Worm (Caenorhabditis elegans) whole organism, midembryonic: ENCODE data around the gene nsy-7.
"Not testable (repeated sequence)": the region's sequence is repeated elsewhere in the genome, so short reads cannot be mapped to it uniquely, and the experiment has no call there.

Experiments
- T22C8.4 ChIP-seq: fragments of 200-800 bp; sonication (Bioruptor generic); IDR thresholded peaks from 2 replicates; pipeline ENCODE4 v1.3.6; 2022; ENCODE audit warnings: missing genetic modification characterization, missing compliant biosample characterization
- cog-1 ChIP-seq: sonication (generic microtip); optimal IDR thresholded peaks from 2 replicates; lab custom pipeline; 2016; ENCODE audit warnings: missing genetic modification characterization, missing compliant biosample characterization
- flt-1 ChIP-seq: fragments of 200-800 bp; sonication (Bioruptor generic); IDR thresholded peaks from 2 replicates; pipeline ENCODE4 v1.3.6; 2022; ENCODE audit warnings: missing genetic modification characterization, missing compliant biosample characterization
- klf-2 ChIP-seq: fragments of 200-800 bp; sonication (Bioruptor generic); conservative IDR thresholded peaks from 2 replicates; pipeline ENCODE4 v1.3.6; 2022; ENCODE audit warnings: missing genetic modification reagents, missing genetic modification characterization, missing compliant biosample characterization
- med-1 ChIP-seq: sonication (generic microtip); optimal IDR thresholded peaks from 2 replicates; lab custom pipeline; 2017; ENCODE audit warnings: missing genetic modification characterization, mild to moderate bottlenecking, missing compliant biosample characterization, antibody characterized with exemption, missing genetic modification reagents; ENCODE audit not compliant: insufficient read depth
- ref-1 ChIP-seq: fragments of 200-800 bp; sonication (Bioruptor generic); conservative IDR thresholded peaks from 2 replicates; pipeline ENCODE4 v1.3.6; 2022; ENCODE audit warnings: missing genetic modification reagents, missing genetic modification characterization, missing compliant biosample characterization
- tab-1 ChIP-seq: fragments of 200-800 bp; sonication (Bioruptor generic); IDR thresholded peaks from 2 replicates; pipeline ENCODE4 v1.3.6; 2022; ENCODE audit warnings: missing genetic modification characterization, missing compliant biosample characterization
- ztf-23 ChIP-seq: fragments of 200-800 bp; sonication (Bioruptor generic); IDR thresholded peaks from 2 replicates; pipeline ENCODE4 v1.3.6; 2022; ENCODE audit warnings: missing genetic modification reagents, missing genetic modification characterization, missing compliant biosample characterization
- ztf-29 ChIP-seq: fragments of 200-800 bp; sonication (Bioruptor generic); IDR thresholded peaks from 2 replicates; pipeline ENCODE4 v1.3.6; 2022; ENCODE audit warnings: missing genetic modification reagents, missing genetic modification characterization, missing compliant biosample characterization

Gene nsy-7

ce11 chrIV:8086552-8086951 is at the start of gene nsy-7:
TSS of gene nsy-7 (minus strand) at chrIV:8086652.
- no peak for TF ChIP-seq klf-2 (GFP tag; lab: Robert Waterston, UW)

- TF ChIP-seq ztf-29 (GFP tag; lab: Robert Waterston, UW): no peak
- TF ChIP-seq flt-1: no peak
- TF ChIP-seq ref-1: no peak
- 0 out of 2 replicates have a peak, but pooled peaks have one; percentile 16 for TF ChIP-seq tab-1 (GFP tag; lab: Robert Waterston, UW)
- no peak for TF ChIP-seq cog-1 (tag; lab: Kevin White, UChicago)
- no peak for TF ChIP-seq klf-2 (GFP tag; lab: Robert Waterston, UW)
- 0 out of 2 replicates have a peak, but pooled peaks have one; percentile 31 for TF ChIP-seq ztf-23
- TF ChIP-seq med-1 (GFP tag; lab: Kevin White, UChicago): no peak
- TF ChIP-seq T22C8.4: no peak
Observed at ce11 chrIV:8136005-8136512, 49.6 kb upstream of the nsy-7 start, which contains the start of the genes isp-1 and islo-1. TSS of gene isp-1 (minus strand) at chrIV:8136055. TSS of gene islo-1 (plus strand) at chrIV:8136389.

DNA sequence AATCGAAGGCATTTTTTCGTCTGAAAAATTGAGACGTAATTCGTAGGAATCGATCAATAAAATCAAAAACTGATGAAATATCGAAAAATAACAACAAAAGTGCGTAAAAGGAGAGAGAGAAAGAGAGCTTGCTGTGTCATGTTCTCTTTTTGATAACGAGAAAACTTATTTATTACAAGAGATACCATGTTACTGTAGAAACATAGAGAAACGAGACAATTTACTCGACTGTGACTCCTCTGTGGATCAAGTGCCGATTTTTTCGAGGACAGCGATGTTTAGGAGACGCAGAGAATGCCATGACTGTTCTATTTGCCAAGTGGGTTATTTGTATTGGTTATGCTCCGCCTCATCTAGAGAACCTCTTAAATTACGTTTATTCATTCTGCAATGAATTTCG is 47.1 kb upstream of the nsy-7 start, which contains the start of gene sph-1:
TSS of gene sph-1 (minus strand) at position 23 of the 400 bp plus-strand sequence.
- TF ChIP-seq T22C8.4: no peak
- no peak for TF ChIP-seq med-1 (GFP tag; lab: Kevin White, UChicago)
- no peak for TF ChIP-seq ref-1
- TF ChIP-seq ztf-29 (GFP tag; lab: Robert Waterston, UW): no peak
- TF ChIP-seq flt-1: no peak
- TF ChIP-seq tab-1 (GFP tag; lab: Robert Waterston, UW): no peak
- TF ChIP-seq cog-1 (tag; lab: Kevin White, UChicago): no peak
- no peak for TF ChIP-seq ztf-23
- TF ChIP-seq klf-2 (GFP tag; lab: Robert Waterston, UW): no peak

- no peak for TF ChIP-seq med-1 (GFP tag; lab: Kevin White, UChicago)
- TF ChIP-seq klf-2 (GFP tag; lab: Robert Waterston, UW): no peak
- TF ChIP-seq tab-1 (GFP tag; lab: Robert Waterston, UW): no peak
- TF ChIP-seq cog-1 (tag; lab: Kevin White, UChicago): no peak
- no peak for TF ChIP-seq ztf-23
- TF ChIP-seq flt-1: no peak
- no peak for TF ChIP-seq ref-1
- no peak for TF ChIP-seq T22C8.4
- no peak for TF ChIP-seq ztf-29 (GFP tag; lab: Robert Waterston, UW)
Observed at ce11 chrIV:8130131-8130611, 43.7 kb upstream of the nsy-7 start, which contains the start of the genes ndub-11 and moc-3. TSS of gene ndub-11 (minus strand) at chrIV:8130231. TSS of gene moc-3 (plus strand) at chrIV:8130561.

ce11 chrIV:8127430-8127829 is 41.0 kb upstream of the nsy-7 start:
- TF ChIP-seq ztf-29 (GFP tag; lab: Robert Waterston, UW) (no peak), med-1 (GFP tag; lab: Kevin White, UChicago) (no peak), tab-1 (GFP tag; lab: Robert Waterston, UW) (no peak), cog-1 (tag; lab: Kevin White, UChicago) (no peak), ref-1 (no peak), T22C8.4 (no peak), ztf-23 (no peak), klf-2 (GFP tag; lab: Robert Waterston, UW) (no peak), flt-1 (no peak)

- TF ChIP-seq klf-2 (GFP tag; lab: Robert Waterston, UW) (no peak), tab-1 (GFP tag; lab: Robert Waterston, UW) (no peak)
Observed at ce11 chrIV:8126902-8127301, 40.5 kb upstream of the nsy-7 start, which contains the start of gene ceph-41. TSS of gene ceph-41 (plus strand) at chrIV:8127202.

DNA sequence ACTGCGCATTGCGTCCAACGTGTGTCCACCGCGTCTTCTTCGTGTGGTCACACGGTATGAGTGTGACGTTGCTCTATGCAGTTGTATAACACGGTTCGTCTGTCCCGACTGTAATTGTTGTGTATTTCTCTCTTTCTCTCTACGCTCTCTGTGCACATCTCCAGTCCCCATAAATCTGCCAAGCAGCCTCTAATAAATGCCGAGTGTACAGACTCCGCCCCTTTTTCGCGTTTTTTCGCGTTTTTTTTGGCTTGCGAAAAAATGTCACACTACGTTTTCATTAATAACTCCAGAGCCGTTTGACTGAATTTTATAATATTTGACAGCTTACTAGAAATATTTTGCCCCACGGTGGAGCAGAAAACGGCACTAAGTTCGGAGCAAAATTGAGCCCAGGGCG is 35.9 kb upstream of the nsy-7 start, which contains the start of gene erp-44.3:
TSS of gene erp-44.3 (plus strand) at position 301 of the 400 bp plus-strand sequence.
- TF ChIP-seq ztf-29, klf-2, tab-1 (GFP tag; lab: Robert Waterston, UW): not testable (repeated sequence)

DNA sequence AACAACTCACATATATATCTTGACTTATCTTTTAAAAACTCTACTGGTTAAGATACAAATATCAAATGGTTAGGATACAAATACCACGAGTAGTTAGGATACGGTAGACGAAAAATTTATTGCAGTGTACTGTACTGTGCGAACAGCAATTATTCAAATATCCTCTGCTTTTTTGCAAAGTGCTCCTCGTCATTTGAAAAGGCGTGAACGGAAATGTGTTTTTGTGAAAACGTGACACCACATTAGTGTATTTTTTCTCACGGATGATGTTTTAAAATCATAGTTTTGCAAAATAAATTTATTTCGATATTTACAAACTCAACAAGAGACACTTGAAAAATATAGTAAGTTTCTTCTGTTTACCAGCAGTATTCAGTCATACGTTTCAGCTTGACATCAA is 32.3 kb upstream of the nsy-7 start, which contains the start of gene F42G8.8:
TSS of gene F42G8.8 (plus strand) at position 301 of the 400 bp plus-strand sequence.
- TF ChIP-seq klf-2 (GFP tag; lab: Robert Waterston, UW): no peak
- no peak for TF ChIP-seq cog-1 (tag; lab: Kevin White, UChicago)
- TF ChIP-seq med-1 (GFP tag; lab: Kevin White, UChicago): no peak
- no peak for TF ChIP-seq flt-1
- no peak for TF ChIP-seq tab-1 (GFP tag; lab: Robert Waterston, UW)
- no peak for TF ChIP-seq ztf-23
- TF ChIP-seq T22C8.4: no peak
- TF ChIP-seq ztf-29 (GFP tag; lab: Robert Waterston, UW): no peak
- no peak for TF ChIP-seq ref-1

DNA sequence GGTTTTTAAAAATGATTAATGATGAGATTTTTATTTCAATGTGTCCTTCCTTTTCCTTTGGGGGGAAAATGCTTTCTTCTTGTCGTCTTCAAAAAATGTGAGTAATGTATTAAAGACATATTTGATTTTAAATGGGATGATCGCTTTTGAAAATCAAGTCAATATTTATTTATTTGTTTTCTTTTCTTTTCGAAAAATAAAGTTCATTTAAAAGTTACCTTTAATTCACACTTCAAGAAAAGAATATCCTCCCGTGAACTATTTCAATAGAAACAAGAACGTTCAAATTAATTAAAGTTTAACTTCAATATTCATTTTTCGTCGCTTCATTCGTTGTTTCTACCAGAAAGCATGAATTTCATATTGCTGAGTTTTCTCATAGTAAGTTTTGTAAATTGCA is 29.0 kb upstream of the nsy-7 start, which contains the start of gene irld-8:
TSS of gene irld-8 (plus strand) at position 301 of the 400 bp plus-strand sequence.
- TF ChIP-seq med-1 (GFP tag; lab: Kevin White, UChicago) (no peak), cog-1 (tag; lab: Kevin White, UChicago) (no peak), ztf-23 (no peak), ref-1 (no peak), T22C8.4 (no peak)

DNA sequence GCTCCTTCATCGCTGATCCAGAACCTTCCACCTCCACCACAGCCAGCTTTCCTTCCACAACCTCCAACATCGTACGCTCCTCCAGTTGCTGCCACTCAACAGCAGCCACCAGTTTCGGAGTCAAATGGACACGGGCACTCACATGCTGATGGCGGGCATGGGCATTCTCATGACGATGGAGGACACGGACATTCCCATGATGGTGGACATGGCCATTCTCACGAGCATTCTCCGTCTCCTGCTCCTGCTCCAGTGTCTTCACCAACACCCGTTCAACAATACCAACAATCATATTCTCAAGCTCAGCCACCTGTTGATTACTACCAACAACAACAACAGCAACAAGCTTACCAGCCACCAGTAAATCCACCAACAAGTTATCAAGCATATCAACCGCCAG is 28.1 kb upstream of the nsy-7 start:
- TF ChIP-seq ref-1: no peak
- TF ChIP-seq flt-1: no peak
- no peak for TF ChIP-seq klf-2 (GFP tag; lab: Robert Waterston, UW)
